Fruit fly (Drosophila melanogaster) whole organism, embryonic: ENCODE data around the gene CG4497.

Source experiments
- ATbp ChIP-seq: fragments of 200-800 bp; sonication (Bioruptor generic); optimal IDR thresholded peaks from 2 replicates; lab custom pipeline; 2017; ENCODE audit warnings: missing biosample characterization, mild to moderate bottlenecking, missing genetic modification characterization, missing genetic modification reagents
- Asciz ChIP-seq: fragments of 200-800 bp; sonication (Bioruptor generic); optimal IDR thresholded peaks from 2 replicates; lab custom pipeline; 2017; ENCODE audit warnings: missing biosample characterization, mild to moderate bottlenecking, missing genetic modification characterization, missing genetic modification reagents
- Atf-2 ChIP-seq: fragments of 200-800 bp; sonication (Bioruptor generic); optimal IDR thresholded peaks from 2 replicates; lab custom pipeline; 2016; ENCODE audit warnings: missing biosample characterization, missing genetic modification characterization
- Awh ChIP-seq: fragments of 200-800 bp; sonication (Bioruptor generic); IDR thresholded peaks from 2 replicates; pipeline ENCODE4, ENCODE4 v1.3.6; 2022; ENCODE audit warnings: missing biosample characterization, missing genetic modification characterization
- Blimp-1 ChIP-seq: fragments of 200-800 bp; sonication (Bioruptor generic); optimal IDR thresholded peaks from 3 replicates; lab custom pipeline; 2018; ENCODE audit warnings: missing biosample characterization, missing genetic modification characterization, mild to moderate bottlenecking, moderate library complexity, missing genetic modification reagents
- CG10979 ChIP-seq: fragments of 200-800 bp; sonication (Bioruptor generic); optimal IDR thresholded peaks from 2 replicates; lab custom pipeline; 2018; ENCODE audit warnings: missing biosample characterization, mild to moderate bottlenecking, missing genetic modification characterization, moderate library complexity
- CG11504 ChIP-seq: fragments of 200-800 bp; sonication (Bioruptor generic); optimal IDR thresholded peaks from 3 replicates; lab custom pipeline; 2019; ENCODE audit warnings: missing biosample characterization, mild to moderate bottlenecking, missing genetic modification characterization, moderate library complexity
- CG13296 ChIP-seq: fragments of 200-800 bp; sonication (Bioruptor generic); optimal IDR thresholded peaks from 3 replicates; lab custom pipeline; 2018; ENCODE audit warnings: missing biosample characterization, mild to moderate bottlenecking, missing genetic modification characterization
- CG1603 ChIP-seq: fragments of 200-800 bp; sonication (Bioruptor generic); optimal IDR thresholded peaks from 2 replicates; lab custom pipeline; 2019; ENCODE audit warnings: missing biosample characterization, mild to moderate bottlenecking, missing genetic modification characterization, moderate library complexity
- CG17359 ChIP-seq: fragments of 200-800 bp; sonication (Bioruptor generic); optimal IDR thresholded peaks from 3 replicates; lab custom pipeline; 2018; ENCODE audit warnings: missing biosample characterization, mild to moderate bottlenecking, missing genetic modification characterization, moderate library complexity
- CG1792 ChIP-seq: fragments of 200-800 bp; sonication (Bioruptor generic); optimal IDR thresholded peaks from 2 replicates; lab custom pipeline; 2016; ENCODE audit warnings: missing biosample characterization, missing genetic modification characterization
- CG2678 ChIP-seq: fragments of 200-800 bp; sonication (Bioruptor generic); optimal IDR thresholded peaks from 3 replicates; lab custom pipeline; 2019; ENCODE audit warnings: missing biosample characterization, mild to moderate bottlenecking, missing genetic modification characterization, moderate library complexity
- CG32767 ChIP-seq: fragments of 200-800 bp; sonication (Bioruptor generic); IDR thresholded peaks from 2 replicates; pipeline ENCODE4 v1.3.6; 2022; ENCODE audit warnings: missing biosample characterization, missing genetic modification characterization
- CG3838 ChIP-seq: fragments of 200-800 bp; sonication (Bioruptor generic); optimal IDR thresholded peaks from 3 replicates; lab custom pipeline; 2016; ENCODE audit warnings: missing biosample characterization, missing genetic modification characterization
- CG4707 ChIP-seq: fragments of 200-800 bp; sonication (Bioruptor generic); optimal IDR thresholded peaks from 2 replicates; lab custom pipeline; 2018; ENCODE audit warnings: missing biosample characterization, mild to moderate bottlenecking, missing genetic modification characterization, moderate library complexity
- CG6813 ChIP-seq: fragments of 200-800 bp; sonication (Bioruptor generic); optimal IDR thresholded peaks from 2 replicates; lab custom pipeline; 2017; ENCODE audit warnings: missing biosample characterization, missing genetic modification characterization, mild to moderate bottlenecking, moderate library complexity, missing genetic modification reagents
- CG8281 ChIP-seq: fragments of 200-800 bp; sonication (Bioruptor generic); optimal IDR thresholded peaks from 2 replicates; lab custom pipeline; 2018; ENCODE audit warnings: missing biosample characterization, mild to moderate bottlenecking, missing genetic modification characterization, moderate library complexity
- CG8290 ChIP-seq, 3 experiments: fragments of 200-800 bp; sonication (Bioruptor generic); optimal IDR thresholded peaks; 2 replicates each; lab custom pipeline; 2016 to 2019; ENCODE audit warnings: missing biosample characterization in 3 of 3, missing genetic modification characterization in 3 of 3, mild to moderate bottlenecking in 2 of 3, moderate library complexity in 1 of 3
- CTCF ChIP-seq: fragments of 200-800 bp; sonication (Bioruptor generic); optimal IDR thresholded peaks from 2 replicates; lab custom pipeline; 2017; ENCODE audit warnings: missing biosample characterization, mild to moderate bottlenecking, missing genetic modification characterization, moderate library complexity
- D19A ChIP-seq: fragments of 200-800 bp; optimal IDR thresholded peaks from 3 replicates; lab custom pipeline; 2019; ENCODE audit warnings: missing biosample characterization, mild to moderate bottlenecking, missing genetic modification characterization, moderate library complexity
- Fer3 ChIP-seq: fragments of 200-800 bp; sonication (Bioruptor generic); optimal IDR thresholded peaks from 2 replicates; lab custom pipeline; 2018; ENCODE audit warnings: missing biosample characterization, mild to moderate bottlenecking, missing genetic modification characterization, moderate library complexity
- HHEX ChIP-seq: fragments of 200-800 bp; sonication (Bioruptor generic); optimal IDR thresholded peaks from 3 replicates; lab custom pipeline; 2017; ENCODE audit warnings: missing biosample characterization, mild to moderate bottlenecking, missing genetic modification characterization, missing genetic modification reagents
- HLH3B ChIP-seq: fragments of 200-800 bp; sonication (Bioruptor generic); IDR thresholded peaks from 2 replicates; pipeline ENCODE4 v1.3.6; 2022; ENCODE audit warnings: missing biosample characterization, missing genetic modification characterization
- Hr3 ChIP-seq: fragments of 200-800 bp; sonication (Bioruptor generic); optimal IDR thresholded peaks from 3 replicates; lab custom pipeline; 2016; ENCODE audit warnings: missing biosample characterization, missing genetic modification characterization
- Jarid2 ChIP-seq: fragments of 200-800 bp; sonication (Bioruptor generic); optimal IDR thresholded peaks from 3 replicates; lab custom pipeline; 2017; ENCODE audit warnings: mild to moderate bottlenecking, missing biosample characterization, missing genetic modification reagents, missing genetic modification characterization
- MESR4 ChIP-seq: fragments of 200-800 bp; sonication (Bioruptor generic); optimal IDR thresholded peaks from 2 replicates; lab custom pipeline; 2018; ENCODE audit warnings: missing biosample characterization, mild to moderate bottlenecking, missing genetic modification characterization, moderate library complexity
- Med ChIP-seq: fragments of 200-800 bp; sonication (Bioruptor generic); peaks from one replicate; lab custom pipeline; 2016; ENCODE audit warnings: missing biosample characterization, missing genetic modification characterization, mild to moderate bottlenecking, inconsistent platforms, moderate library complexity
- PHDP ChIP-seq: fragments of 200-800 bp; sonication (Bioruptor generic); optimal IDR thresholded peaks from 3 replicates; lab custom pipeline; 2018; ENCODE audit warnings: missing biosample characterization, mild to moderate bottlenecking, missing genetic modification characterization, moderate library complexity
- Sox102F ChIP-seq: fragments of 200-800 bp; sonication (Bioruptor generic); optimal IDR thresholded peaks from 2 replicates; lab custom pipeline; 2018; ENCODE audit warnings: missing biosample characterization, mild to moderate bottlenecking, missing genetic modification characterization, moderate library complexity
- Xrp1 ChIP-seq: fragments of 200-800 bp; sonication (Bioruptor generic); IDR thresholded peaks from 2 replicates; pipeline ENCODE4 v1.3.6; 2022; ENCODE audit warnings: missing biosample characterization, missing genetic modification characterization
- ac ChIP-seq: fragments of 200-800 bp; sonication (Bioruptor generic); optimal IDR thresholded peaks from 3 replicates; lab custom pipeline; 2017; ENCODE audit warnings: missing biosample characterization, mild to moderate bottlenecking, missing genetic modification characterization
- bsh ChIP-seq, 2 experiments: fragments of 200-800 bp; sonication (Bioruptor generic); optimal IDR thresholded peaks; 2 replicates each; lab custom pipeline; 2017 to 2018; ENCODE audit warnings: mild to moderate bottlenecking in 2 of 2, missing biosample characterization in 2 of 2, missing genetic modification characterization in 2 of 2, moderate library complexity in 1 of 2
- corto ChIP-seq: fragments of 200-800 bp; sonication (Bioruptor generic); optimal IDR thresholded peaks from 2 replicates; lab custom pipeline; 2016; ENCODE audit warnings: missing biosample characterization, mild to moderate bottlenecking, missing genetic modification characterization, moderate library complexity
- dmrt99B ChIP-seq: fragments of 200-800 bp; sonication (Bioruptor generic); optimal IDR thresholded peaks from 2 replicates; lab custom pipeline; 2018; ENCODE audit warnings: missing biosample characterization, mild to moderate bottlenecking, missing genetic modification characterization, moderate library complexity
- gem ChIP-seq: fragments of 200-800 bp; sonication (Bioruptor generic); optimal IDR thresholded peaks from 2 replicates; lab custom pipeline; 2019; ENCODE audit warnings: missing biosample characterization, mild to moderate bottlenecking, missing genetic modification characterization, moderate library complexity
- gro ChIP-seq: fragments of 200-800 bp; sonication (Bioruptor generic); optimal IDR thresholded peaks from 2 replicates; lab custom pipeline; 2016; ENCODE audit warnings: missing biosample characterization, missing genetic modification characterization
- gsb ChIP-seq: fragments of 200-800 bp; sonication (Bioruptor generic); IDR thresholded peaks from 2 replicates; pipeline ENCODE4 v1.3.6; 2022; ENCODE audit warnings: missing biosample characterization, missing genetic modification characterization
- jing ChIP-seq: fragments of 200-800 bp; sonication (Bioruptor generic); optimal IDR thresholded peaks from 2 replicates; lab custom pipeline; 2018; ENCODE audit warnings: missing biosample characterization, mild to moderate bottlenecking, missing genetic modification characterization
- klu ChIP-seq: fragments of 200-800 bp; sonication (Bioruptor generic); IDR thresholded peaks from 2 replicates; pipeline ENCODE4 v1.3.6; 2022; ENCODE audit warnings: missing biosample characterization, missing genetic modification characterization
- lola ChIP-seq, 3 experiments: fragments of >200 bp in 2 of 3; fragments of 200-800 bp in 1 of 3; sonication (Bioruptor generic) in 1 of 3; optimal IDR thresholded peaks; 2 replicates each; lab custom pipeline; 2017 to 2019; ENCODE audit warnings: missing biosample characterization in 3 of 3, missing genetic modification characterization in 3 of 3, mild to moderate bottlenecking in 1 of 3, moderate library complexity in 1 of 3
- onecut ChIP-seq: fragments of 200-800 bp; sonication (Bioruptor generic); IDR thresholded peaks from 2 replicates; pipeline ENCODE4 v1.3.6; 2022; ENCODE audit warnings: missing biosample characterization, missing genetic modification characterization
- otp ChIP-seq: fragments of 200-800 bp; sonication (Bioruptor generic); IDR thresholded peaks from 3 replicates; pipeline ENCODE4, ENCODE4 v1.3.6; 2022; ENCODE audit warnings: missing biosample characterization, missing genetic modification characterization
- pan ChIP-seq, 4 experiments: fragments of >200 bp in 3 of 4; fragments of 200-800 bp in 1 of 4; sonication (Bioruptor generic) in 1 of 4; optimal IDR thresholded peaks in 3 of 4; IDR thresholded peaks in 1 of 4; 2 replicates each; pipeline versions ENCODE4 v1.3.6 to Lab custom; 2017 to 2022; ENCODE audit warnings: missing biosample characterization in 2 of 4, missing genetic modification characterization in 2 of 4, mixed read lengths in 1 of 4
- phol ChIP-seq: fragments of 200-800 bp; sonication (Bioruptor generic); optimal IDR thresholded peaks from 3 replicates; lab custom pipeline; 2018; ENCODE audit warnings: missing biosample characterization, mild to moderate bottlenecking, missing genetic modification characterization, moderate library complexity
- pnt ChIP-seq: fragments of 200-800 bp; sonication (Bioruptor generic); optimal IDR thresholded peaks from 3 replicates; lab custom pipeline; 2016; ENCODE audit warnings: missing biosample characterization, missing genetic modification characterization
- wek ChIP-seq: fragments of 200-800 bp; sonication (Bioruptor generic); optimal IDR thresholded peaks from 3 replicates; lab custom pipeline; 2018; ENCODE audit warnings: missing biosample characterization, mild to moderate bottlenecking, missing genetic modification characterization, moderate library complexity
- z ChIP-seq: fragments of 200-800 bp; sonication (Bioruptor generic); IDR thresholded peaks from 3 replicates; pipeline ENCODE4 v1.3.6; 2022; ENCODE audit warnings: missing biosample characterization, missing genetic modification characterization
- zen2 ChIP-seq: fragments of 200-800 bp; sonication (Bioruptor generic); IDR thresholded peaks from 3 replicates; pipeline ENCODE4 v1.3.6; 2022; ENCODE audit warnings: missing biosample characterization, missing genetic modification characterization; ENCODE audit not compliant: partially characterized antibody

Gene CG4497

DNA sequence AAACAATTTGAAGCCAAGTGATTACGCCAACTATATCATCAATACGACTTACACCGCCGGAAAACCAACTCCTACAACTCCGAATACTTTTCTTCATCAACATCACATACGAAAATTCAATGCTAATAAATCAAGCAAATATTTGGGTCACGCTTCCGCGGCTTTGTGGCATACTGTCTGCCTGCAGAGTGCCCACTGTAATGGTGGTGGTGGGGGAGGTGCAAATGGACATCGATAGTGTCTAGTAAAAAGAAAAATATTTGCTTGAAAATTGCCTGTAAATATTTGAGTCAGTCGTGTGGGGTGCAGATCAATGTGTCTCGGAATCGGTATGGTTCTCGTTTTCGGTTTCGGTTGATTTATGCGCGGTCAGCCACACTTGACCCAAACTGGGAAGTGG lies 28.6 kb downstream of the CG4497 start (continued):
- TF ChIP-seq MESR4, result no peak
- no peak for TF ChIP-seq Sox102F (GFP tag; lab: Kevin White, UChicago)
- no peak for TF ChIP-seq pan (optimal IDR thresholded peaks at IDR 0.05; lab: Kevin White, UChicago)
- TF ChIP-seq pan (GFP tag; optimal IDR thresholded peaks at IDR 0.05 in 1 of 2, IDR thresholded peaks at IDR 0.05 in 1 of 2), result peak in 1 of 2 experiments; percentile 8
- TF ChIP-seq HLH3B (GFP tag; lab: Robert Waterston, UW), result 0 out of 2 replicates have a peak, but pooled peaks have one; percentile 21
- TF ChIP-seq CG1792, result no peak
- TF ChIP-seq gsb, result no peak
- TF ChIP-seq gem (tag; lab: Kevin White, UChicago), result peak; percentile 25
- no peak for TF ChIP-seq Hr3 (GFP tag; lab: Kevin White, UChicago)
- TF ChIP-seq CG2678 (tag; lab: Kevin White, UChicago), result peak; percentile 22
- no peak for TF ChIP-seq CG8281
- TF ChIP-seq zen2 (GFP tag; lab: Robert Waterston, UW), result no peak
- peak; percentile 23; the same call in 1 of the 2 replicates for TF ChIP-seq Xrp1 (GFP tag; lab: Robert Waterston, UW)
- TF ChIP-seq CG6813 (GFP tag; lab: Kevin White, UChicago), result peak; percentile 45
- TF ChIP-seq CG13296, result no peak
- TF ChIP-seq otp, result 0 out of 3 replicates have a peak, but pooled peaks have one; percentile 42
- TF ChIP-seq corto, result no peak
- no peak for TF ChIP-seq Asciz (GFP tag; lab: Kevin White, UChicago)
- no peak for TF ChIP-seq CG32767 (GFP tag; lab: Robert Waterston, UW)
- TF ChIP-seq D19A, result peak; percentile 52
- peak; percentile 27 for TF ChIP-seq PHDP (tag; lab: Kevin White, UChicago)
- no peak for TF ChIP-seq Atf-2
- no peak for TF ChIP-seq gro (GFP tag; lab: Kevin White, UChicago)
- peak; percentile 41 for TF ChIP-seq Med
- TF ChIP-seq ATbp (GFP tag; lab: Kevin White, UChicago), result peak; percentile 31
- TF ChIP-seq Awh (GFP tag; lab: Robert Waterston, UW), result peak; percentile 45; the same call in 1 of the 2 replicates
- peak; percentile 2 for TF ChIP-seq CG4707 (GFP tag; lab: Kevin White, UChicago)
- no peak for TF ChIP-seq phol (tag; lab: Kevin White, UChicago)
- peak; percentile 1 for TF ChIP-seq dmrt99B (tag; lab: Kevin White, UChicago)
- no peak for TF ChIP-seq CG10979
- TF ChIP-seq CG1603 (tag; lab: Kevin White, UChicago), result peak; percentile 13

DNA sequence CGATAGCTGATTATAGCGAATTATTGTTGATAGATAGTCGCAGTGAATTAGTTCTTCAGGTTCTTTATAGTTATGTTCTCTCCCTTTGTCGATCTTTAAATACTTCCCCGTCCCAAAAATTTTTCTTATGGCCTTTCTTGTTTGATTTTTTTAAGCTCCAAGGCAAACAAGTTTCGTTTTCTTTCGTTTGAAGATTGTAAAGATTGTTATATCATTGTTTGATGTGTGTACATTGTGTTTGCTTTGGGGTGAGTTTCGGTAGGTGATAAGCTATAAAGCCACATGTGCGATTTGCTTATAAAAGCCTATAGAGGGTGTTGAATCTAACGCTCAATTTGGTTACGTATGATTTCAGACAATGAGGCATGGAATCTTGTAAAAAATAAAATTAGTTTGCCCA lies 35.6 kb downstream of the CG4497 start:
- TF ChIP-seq HHEX (peak; percentile 2), CG17359 (tag; lab: Kevin White, UChicago) (peak; percentile 11), HLH3B (GFP tag; lab: Robert Waterston, UW) (peak; percentile 17; the same call in 1 of the 2 replicates), Blimp-1 (GFP tag; lab: Kevin White, UChicago) (peak; percentile 57), Asciz (GFP tag; lab: Kevin White, UChicago) (peak; percentile 57), pnt (GFP tag; lab: Kevin White, UChicago) (peak; percentile 12), CG11504 (tag; lab: Kevin White, UChicago) (peak; percentile 33), Jarid2 (peak; percentile 20), CTCF (no peak), Med (peak; percentile 54), wek (GFP tag; lab: Kevin White, UChicago) (peak; percentile 33), lola (GFP tag; optimal IDR thresholded peaks at IDR 0.05; lab: Kevin White, UChicago) (peak in 1 of 3 experiments; percentile 39), CG8290 (GFP tag; optimal IDR thresholded peaks at IDR 0.05; lab: Kevin White, UChicago) (peak; percentile 48), CG8290 (tag; optimal IDR thresholded peaks at IDR 0.05; lab: Kevin White, UChicago) (peak in 1 of 2 experiments; percentile 12), jing (no peak), z (GFP tag; lab: Robert Waterston, UW) (no peak), D19A (peak; percentile 27), bsh (GFP tag; optimal IDR thresholded peaks at IDR 0.05; lab: Kevin White, UChicago) (peak in 1 of 2 experiments; percentile 82), onecut (peak; percentile 64), ac (GFP tag; lab: Kevin White, UChicago) (peak; percentile 48), CG3838 (GFP tag; lab: Kevin White, UChicago) (peak; percentile 2), klu (GFP tag; lab: Robert Waterston, UW) (no peak), Fer3 (tag; lab: Kevin White, UChicago) (peak; percentile 2), otp (peak; percentile 42; the same call in 1 of the 3 replicates)
